Worm (Caenorhabditis elegans) whole organism, late embryonic: Measurements from ENCODE around the gene cpt-3.

Experiments used
- ceh-34 ChIP-seq: sonication (generic microtip); optimal IDR thresholded peaks from 2 replicates; lab custom pipeline; 2016; ENCODE audit warnings: mild to moderate bottlenecking, missing genetic modification characterization, missing compliant biosample characterization
- hlh-15 ChIP-seq: sonication (generic microtip); optimal IDR thresholded peaks from 2 replicates; lab custom pipeline; 2016; ENCODE audit warnings: missing genetic modification characterization, missing compliant biosample characterization
- pha-2 ChIP-seq: sonication (generic microtip); optimal IDR thresholded peaks from 2 replicates; lab custom pipeline; 2017; ENCODE audit warnings: mild to moderate bottlenecking, missing genetic modification characterization, missing compliant biosample characterization
- ref-2 ChIP-seq: sonication (generic microtip); optimal IDR thresholded peaks from 2 replicates; lab custom pipeline; 2016; ENCODE audit warnings: missing genetic modification characterization, missing compliant biosample characterization

Gene cpt-3

ce11 chrIII:2137490-2137889, 54.9 kb downstream of the cpt-3 start:
- no peak for TF ChIP-seq pha-2 (tag; lab: Kevin White, UChicago)
- no peak for TF ChIP-seq hlh-15 (tag; lab: Kevin White, UChicago)
- TF ChIP-seq ceh-34 = no peak
- TF ChIP-seq ref-2 = no peak
- TF ChIP-seq, all 69 proteins: peak for 0
